Worm (Caenorhabditis elegans) whole organism, L4/young adult: Measurements from ENCODE around the gene srxa-7.

Experiments used
- W03F9.2 ChIP-seq: fragments of 150-350 bp; optimal IDR thresholded peaks from 2 replicates; lab custom pipeline; 2014; ENCODE audit warnings: missing biosample characterization, missing genetic modification characterization
- dao-5 ChIP-seq: sonication (generic microtip); optimal IDR thresholded peaks from 2 replicates; lab custom pipeline; 2016; ENCODE audit warnings: missing genotype, missing genetic modification characterization, moderate library complexity, missing compliant biosample characterization
- him-1 ChIP-seq: sonication (generic microtip); optimal IDR thresholded peaks from 2 replicates; lab custom pipeline; 2016; ENCODE audit warnings: missing genotype, missing genetic modification reagents, missing genetic modification characterization, missing compliant biosample characterization

srxa-7 gene

DNA sequence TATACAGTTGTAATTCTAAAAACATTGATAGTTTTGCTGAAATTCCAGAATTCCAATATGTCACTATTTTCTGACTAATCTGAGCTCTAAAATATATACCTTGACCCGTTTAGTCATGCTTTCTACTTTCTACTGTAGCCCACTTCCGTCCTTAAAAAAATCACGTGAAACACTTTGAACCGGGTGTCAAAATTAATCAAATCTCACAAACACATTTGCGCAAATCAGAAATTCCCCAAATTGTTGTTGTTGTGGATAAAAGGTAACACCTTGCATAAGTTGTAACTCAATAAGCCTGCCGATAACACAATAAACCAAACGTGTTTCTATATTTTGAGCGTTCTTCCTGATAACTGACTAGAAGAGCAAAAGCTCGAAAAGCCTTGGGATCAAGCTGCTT lies at the start of gene srxa-7:
srxa-7 (plus strand) TSS at position 301 of the 400 bp plus-strand sequence.
- TF ChIP-seq him-1 (tag; lab: Kevin White, UChicago) (no peak), dao-5 (tag; lab: Kevin White, UChicago) (no peak), W03F9.2 (tag; lab: Kevin White, UChicago) (no peak)

ce11 chrV:16258142-16258541 lies 49.2 kb upstream of the srxa-7 start, which contains the start of gene nhr-218:
Gene nhr-218, plus strand, starts transcription at chrV:16258442.
- TF ChIP-seq W03F9.2 (tag; lab: Kevin White, UChicago) = no peak
- TF ChIP-seq him-1 (tag; lab: Kevin White, UChicago) = no peak
- no peak for TF ChIP-seq dao-5 (tag; lab: Kevin White, UChicago)

DNA sequence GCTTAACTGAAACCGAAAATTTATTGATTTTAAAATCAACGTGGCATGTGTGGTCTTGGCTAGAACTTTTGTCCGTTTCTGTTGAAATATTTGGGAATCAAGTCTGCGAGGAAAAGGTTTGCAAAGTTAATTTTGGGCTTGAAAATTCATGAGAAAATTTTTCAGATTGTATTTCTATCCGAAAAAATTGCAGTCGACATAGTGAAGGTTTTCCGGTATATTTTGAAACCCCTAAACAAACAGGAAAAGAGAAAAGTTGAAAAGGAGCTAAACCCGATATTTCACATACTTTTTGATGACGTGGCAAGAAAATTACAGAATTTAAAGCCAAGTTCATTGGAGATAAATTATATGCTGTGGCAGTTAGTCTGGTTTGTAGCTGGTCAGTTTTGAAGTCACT lies 47.7 kb upstream of the srxa-7 start, which contains the start of gene nhr-127:
nhr-127 (plus strand) TSS at position 301 of the 400 bp plus-strand sequence.
- TF ChIP-seq W03F9.2 (tag; lab: Kevin White, UChicago) = no peak
- TF ChIP-seq dao-5 (tag; lab: Kevin White, UChicago) = no peak
- no peak for TF ChIP-seq him-1 (tag; lab: Kevin White, UChicago)

ce11 chrV:16266514-16266913 lies 40.8 kb upstream of the srxa-7 start, which contains the start of gene T13F3.4:
Gene T13F3.4, minus strand, starts transcription at chrV:16266614.
- no peak for TF ChIP-seq W03F9.2 (tag; lab: Kevin White, UChicago)
- TF ChIP-seq him-1 (tag; lab: Kevin White, UChicago) = no peak
- TF ChIP-seq dao-5 (tag; lab: Kevin White, UChicago) = no peak

- TF ChIP-seq W03F9.2 (tag; lab: Kevin White, UChicago) = no peak
- TF ChIP-seq dao-5 (tag; lab: Kevin White, UChicago) = no peak
- TF ChIP-seq him-1 (tag; lab: Kevin White, UChicago) = no peak
These were observed 37.8 kb upstream of the srxa-7 start, which contains the start of the genes fbxa-2 and T13F3.8 for ce11 chrV:16269556-16269955. Gene fbxa-2, minus strand, starts transcription at chrV:16269656. Gene T13F3.8, plus strand, starts transcription at chrV:16269800.

- TF ChIP-seq him-1 (tag; lab: Kevin White, UChicago) (no peak), W03F9.2 (tag; lab: Kevin White, UChicago) (no peak), dao-5 (tag; lab: Kevin White, UChicago) (no peak)
These were observed 36.2 kb upstream of the srxa-7 start, which contains the start of gene T13F3.6 for ce11 chrV:16271121-16271520. Gene T13F3.6, minus strand, starts transcription at chrV:16271221.

ce11 chrV:16275347-16275746 lies 32.0 kb upstream of the srxa-7 start, which contains the start of gene pacl-1:
Gene pacl-1, minus strand, starts transcription at chrV:16275447.
- no peak for TF ChIP-seq W03F9.2 (tag; lab: Kevin White, UChicago)
- no peak for TF ChIP-seq dao-5 (tag; lab: Kevin White, UChicago)

- TF ChIP-seq him-1 (tag; lab: Kevin White, UChicago) (no peak), W03F9.2 (tag; lab: Kevin White, UChicago) (no peak), dao-5 (tag; lab: Kevin White, UChicago) (no peak)
These were observed 29.4 kb upstream of the srxa-7 start, which contains the start of gene cyp-37B1 for ce11 chrV:16277918-16278317. Gene cyp-37B1, plus strand, starts transcription at chrV:16278116.

DNA sequence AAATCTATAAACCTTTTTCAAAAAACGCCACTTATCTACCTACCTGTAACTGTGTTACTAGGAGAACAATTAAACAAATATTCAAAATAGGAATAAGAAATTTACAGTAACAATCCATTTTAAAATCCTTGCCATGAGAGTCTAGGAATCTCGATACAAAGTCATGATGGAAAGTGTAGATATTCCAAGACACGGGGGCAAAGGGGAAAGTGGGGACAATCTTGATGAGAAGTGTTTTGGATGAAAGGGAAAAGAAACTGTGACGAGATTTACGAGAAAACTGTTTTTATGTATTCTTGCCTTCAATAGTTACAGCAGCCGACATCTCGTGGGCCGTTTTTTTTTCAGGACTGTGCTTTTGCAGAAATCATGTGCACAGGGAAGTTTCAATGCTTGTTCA lies 25.2 kb upstream of the srxa-7 start, which contains the start of gene F28G4.2:
F28G4.2 (minus strand) TSS at position 175 of the 400 bp plus-strand sequence.
- no peak for TF ChIP-seq W03F9.2 (tag; lab: Kevin White, UChicago)
- TF ChIP-seq dao-5 (tag; lab: Kevin White, UChicago) = no peak
- no peak for TF ChIP-seq him-1 (tag; lab: Kevin White, UChicago)

DNA sequence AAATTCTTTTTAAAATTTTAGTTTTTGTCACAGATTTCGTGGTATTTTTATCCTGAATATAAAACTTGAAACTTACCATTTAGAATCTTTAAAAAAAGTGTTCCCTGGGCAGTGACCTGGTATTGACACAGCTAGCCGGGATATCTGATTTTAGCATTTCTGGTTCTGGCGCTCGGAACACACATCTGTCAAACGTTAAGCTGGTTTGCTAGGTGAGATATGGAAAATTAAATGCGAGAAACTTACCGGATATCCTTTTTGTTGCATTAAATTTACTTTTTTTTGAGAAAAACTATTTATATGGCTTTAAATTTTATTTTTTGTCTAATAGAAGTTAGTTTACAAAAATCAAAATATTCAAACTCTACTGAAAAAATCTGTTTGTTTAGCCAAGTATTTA lies 21.6 kb upstream of the srxa-7 start, which contains the start of gene F28G4.4:
F28G4.4 (minus strand) TSS at position 101 of the 400 bp plus-strand sequence.
- TF ChIP-seq W03F9.2 (tag; lab: Kevin White, UChicago) = no peak

DNA sequence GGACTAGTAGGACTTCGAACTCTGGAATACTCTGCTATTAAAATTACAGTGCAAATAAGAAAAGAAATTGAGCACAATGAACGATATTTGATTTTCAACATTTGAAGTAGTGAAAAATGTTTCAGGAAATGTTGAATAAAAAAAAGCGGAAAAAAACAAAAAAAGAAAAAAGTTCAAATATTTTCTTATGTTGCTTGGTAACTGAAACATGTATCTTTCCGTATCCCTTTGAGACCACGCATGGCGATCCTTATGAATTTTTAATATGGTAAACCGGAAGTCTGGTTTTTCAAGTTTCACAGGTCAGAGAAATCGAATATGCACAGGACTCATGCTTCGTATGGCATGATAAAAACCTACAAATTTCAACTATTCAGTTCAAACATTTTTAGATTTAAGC lies 19.7 kb upstream of the srxa-7 start, which contains the start of gene F28G4.3:
F28G4.3 (minus strand) TSS at position 101 of the 400 bp plus-strand sequence.
- no peak for TF ChIP-seq W03F9.2 (tag; lab: Kevin White, UChicago)
- TF ChIP-seq dao-5 (tag; lab: Kevin White, UChicago) = no peak
- no peak for TF ChIP-seq him-1 (tag; lab: Kevin White, UChicago)

DNA sequence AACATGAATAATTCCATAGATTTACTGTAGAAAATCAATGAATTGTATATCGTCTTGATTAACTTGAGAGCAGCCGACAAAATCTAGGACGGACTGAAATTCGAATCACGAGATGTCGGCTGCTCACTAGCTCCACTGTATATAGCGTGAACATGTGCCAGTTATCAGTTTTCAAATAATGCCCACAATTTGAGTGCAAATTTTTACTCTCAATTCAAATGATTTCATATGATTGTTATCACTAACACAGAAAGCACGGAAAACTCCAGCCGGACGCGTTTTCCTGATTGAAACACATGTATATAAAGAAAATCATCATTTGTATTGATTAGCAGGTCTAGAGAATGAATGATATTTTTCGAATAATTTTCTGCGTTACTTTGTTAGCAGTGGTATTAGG lies 14.9 kb upstream of the srxa-7 start, which contains the start of gene oac-5:
oac-5 (plus strand) TSS at position 301 of the 400 bp plus-strand sequence.
- TF ChIP-seq W03F9.2 (tag; lab: Kevin White, UChicago) (no peak), him-1 (tag; lab: Kevin White, UChicago) (no peak), dao-5 (tag; lab: Kevin White, UChicago) (no peak)

ce11 chrV:16297070-16297469 lies 10.3 kb upstream of the srxa-7 start, which contains the start of gene srbc-83:
Gene srbc-83, plus strand, starts transcription at chrV:16297370.
- TF ChIP-seq him-1 (tag; lab: Kevin White, UChicago) = no peak

- no peak for TF ChIP-seq dao-5 (tag; lab: Kevin White, UChicago)
- TF ChIP-seq him-1 (tag; lab: Kevin White, UChicago) = no peak
- TF ChIP-seq W03F9.2 (tag; lab: Kevin White, UChicago) = no peak
These were observed 8.7 kb upstream of the srxa-7 start, which contains the start of gene srbc-84 for ce11 chrV:16298669-16299068. Gene srbc-84, plus strand, starts transcription at chrV:16298969.
